Worm (Caenorhabditis elegans): Measurements from ENCODE around the gene F35B3.7.
A peak's percentile ranks its signal among the peaks of the same experiment; 100 is the strongest.

Gene F35B3.7

DNA sequence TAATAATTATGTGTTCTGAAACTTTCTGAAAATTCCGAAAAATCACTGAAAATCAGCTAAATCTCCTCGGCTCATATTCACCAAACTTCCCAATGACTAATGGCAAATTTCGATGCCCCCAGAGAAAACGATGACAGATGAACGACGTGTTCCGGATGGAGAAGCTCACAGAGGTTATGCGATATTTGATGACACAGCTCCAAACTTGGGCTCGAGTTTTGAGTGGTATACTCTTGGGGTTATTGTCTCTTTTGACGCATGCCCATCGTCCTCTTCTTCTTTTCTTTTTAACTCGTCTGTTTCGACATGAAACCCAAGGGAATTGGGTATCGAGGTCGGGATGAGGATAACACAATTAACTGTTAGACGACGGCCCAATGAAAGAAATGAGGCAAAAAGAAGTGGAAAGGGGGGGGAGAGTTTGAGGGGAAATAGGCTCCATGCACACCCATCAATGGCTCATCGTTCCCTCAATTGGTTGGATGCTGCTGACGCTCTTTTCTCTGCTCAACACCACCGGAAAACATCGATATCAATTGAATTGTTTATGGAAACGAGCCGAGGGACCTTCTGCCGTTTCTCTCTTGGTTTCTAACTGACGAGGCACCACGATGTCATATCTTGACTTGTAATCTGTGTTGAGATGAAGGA is 39.3 kb downstream of the F35B3.7 start (continued):
- no peak for TF ChIP-seq rnt-1 (tag; optimal IDR thresholded peaks at IDR 0.05)
- TF ChIP-seq mdl-1 (tag; optimal IDR thresholded peaks at IDR 0.05) = no peak
- TF ChIP-seq C16A3.4 (tag; optimal IDR thresholded peaks at IDR 0.05) = no peak
- TF ChIP-seq mab-9 (GFP tag; IDR thresholded peaks at IDR 0.05) = peak; percentile 53
- peak in 1 of 2 experiments; percentile 15 for TF ChIP-seq lsy-2 (tag; optimal IDR thresholded peaks at IDR 0.05)
- TF ChIP-seq C04F5.9 (tag; optimal IDR thresholded peaks at IDR 0.05) = no peak
- TF ChIP-seq mep-1 (tag; optimal IDR thresholded peaks at IDR 0.05) = no peak
- TF ChIP-seq blmp-1 (tag; optimal IDR thresholded peaks at IDR 0.05) = no peak
- no peak for TF ChIP-seq Y116A8C.19 (tag; optimal IDR thresholded peaks at IDR 0.05; ENCODE audit: borderline replicate concordance)
- no peak for TF ChIP-seq ceh-88 (GFP tag; IDR thresholded peaks at IDR 0.05)
- TF ChIP-seq ces-1 (GFP tag; optimal IDR thresholded peaks at IDR 0.05) = no peak
- no peak for TF ChIP-seq zag-1 (tag; optimal IDR thresholded peaks at IDR 0.05)
- no peak for TF ChIP-seq ceh-90 (tag; optimal IDR thresholded peaks at IDR 0.05)
- no peak for TF ChIP-seq elt-3 (tag; optimal IDR thresholded peaks at IDR 0.05)
- TF ChIP-seq hpl-2 (GFP tag; optimal IDR thresholded peaks at IDR 0.05) = no peak

ce11 chrX:17002149-17002548 is 40.7 kb downstream of the F35B3.7 start:
- TF ChIP-seq nhr-71 (tag; optimal IDR thresholded peaks at IDR 0.05) (peak; percentile 32), nhr-237 (tag; optimal IDR thresholded peaks at IDR 0.05) (no peak), tlp-1 (tag; optimal IDR thresholded peaks at IDR 0.05) (no peak), ceh-88 (GFP tag; IDR thresholded peaks at IDR 0.05) (no peak), sup-37 (GFP tag; optimal IDR thresholded peaks at IDR 0.05) (no peak), nhr-84 (tag; optimal IDR thresholded peaks at IDR 0.05) (no peak), dsc-1 (tag; optimal IDR thresholded peaks at IDR 0.05) (no peak), ama-1 (optimal IDR thresholded peaks at IDR 0.05) (no peak), hlh-17 (GFP tag; optimal IDR thresholded peaks at IDR 0.05; ENCODE audit: borderline replicate concordance) (no peak), skn-1 (tag; optimal IDR thresholded peaks at IDR 0.05) (no peak), unc-62 (GFP tag; optimal IDR thresholded peaks at IDR 0.05) (no peak), vab-15 (tag; optimal IDR thresholded peaks at IDR 0.05) (no peak), nhr-12 (tag; optimal IDR thresholded peaks at IDR 0.05) (no peak), nhr-28 (tag; optimal IDR thresholded peaks at IDR 0.05) (no peak), zag-1 (tag; optimal IDR thresholded peaks at IDR 0.05) (no peak), nhr-11 (tag; optimal IDR thresholded peaks at IDR 0.05) (no peak), C34B4.2 (tag; optimal IDR thresholded peaks at IDR 0.05) (no peak), mef-2 (tag; optimal IDR thresholded peaks at IDR 0.05) (no peak), xbp-1 (tag; optimal IDR thresholded peaks at IDR 0.05) (peak; percentile 44), unc-30 (tag; optimal IDR thresholded peaks at IDR 0.05) (no peak), blmp-1 (tag; optimal IDR thresholded peaks at IDR 0.05) (no peak), ceh-63 (GFP tag; optimal IDR thresholded peaks at IDR 0.05) (no peak), egl-13 (tag; optimal IDR thresholded peaks at IDR 0.05) (no peak), ztf-11 (tag; optimal IDR thresholded peaks at IDR 0.05) (no peak), lsy-2 (tag; optimal IDR thresholded peaks at IDR 0.05) (peak in 1 of 2 experiments; percentile 35), pax-3 (tag; optimal IDR thresholded peaks at IDR 0.05) (no peak), nhr-20 (tag; optimal IDR thresholded peaks at IDR 0.05) (no peak), lin-15B (tag; optimal IDR thresholded peaks at IDR 0.05) (no peak), ceh-82 (tag; optimal IDR thresholded peaks at IDR 0.05) (peak in 1 of 3 experiments; percentile 19), lin-14 (GFP tag; optimal IDR thresholded peaks at IDR 0.05) (peak; percentile 58), jun-1 (tag; optimal IDR thresholded peaks at IDR 0.05) (no peak), mdl-1 (tag; optimal IDR thresholded peaks at IDR 0.05) (no peak)

All from whole organism, L1 larva.